Fruit fly (Drosophila melanogaster): Measurements from ENCODE around the gene BBS8.
"Not testable (repeated sequence)": the region's sequence is repeated elsewhere in the genome, so short reads cannot be mapped to it uniquely, and the experiment has no call there.

The BBS8 gene

DNA sequence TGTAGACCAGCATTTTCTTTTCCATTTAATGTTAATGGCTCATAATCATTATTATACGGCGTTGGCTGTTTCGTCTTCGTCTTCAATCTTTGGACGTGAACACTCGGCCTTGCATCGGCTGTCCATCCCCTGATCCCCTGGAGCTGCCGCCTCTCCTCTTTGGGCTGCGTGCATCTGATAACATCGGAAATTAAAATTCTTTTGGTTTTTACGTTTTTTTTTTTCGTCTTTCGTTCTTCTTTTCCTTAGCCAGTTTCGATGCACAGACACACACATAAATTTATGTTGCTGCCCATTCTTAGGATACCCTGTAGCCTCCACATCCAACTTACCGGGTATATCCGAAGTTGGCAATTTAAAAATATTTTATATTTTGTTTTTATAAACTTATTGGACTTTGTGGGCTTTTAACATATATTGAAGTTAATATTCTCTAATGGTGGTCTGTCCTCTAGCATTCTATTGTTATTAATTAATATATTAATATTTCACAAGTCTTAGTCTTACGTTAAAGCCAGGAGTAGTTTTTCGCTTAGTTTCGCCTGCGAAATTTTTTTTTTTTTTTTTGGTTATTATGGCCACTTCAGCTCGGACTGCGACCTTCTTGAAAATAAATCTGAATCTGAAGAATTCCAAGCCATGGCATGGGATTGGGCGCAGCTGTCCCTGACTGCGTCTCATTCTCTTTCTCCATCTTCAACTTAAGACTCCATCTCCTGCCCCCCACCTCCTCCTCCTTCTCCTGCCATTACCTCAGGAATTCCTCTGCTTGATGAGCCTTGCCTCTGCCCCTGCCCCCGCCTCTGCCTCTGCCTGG lies 18.2 kb downstream of the BBS8 start:
- TF ChIP-seq CG8478 (optimal IDR thresholded peaks at IDR 0.05) = no peak
- TF ChIP-seq CTCF (optimal IDR thresholded peaks at IDR 0.05) = no peak

DNA sequence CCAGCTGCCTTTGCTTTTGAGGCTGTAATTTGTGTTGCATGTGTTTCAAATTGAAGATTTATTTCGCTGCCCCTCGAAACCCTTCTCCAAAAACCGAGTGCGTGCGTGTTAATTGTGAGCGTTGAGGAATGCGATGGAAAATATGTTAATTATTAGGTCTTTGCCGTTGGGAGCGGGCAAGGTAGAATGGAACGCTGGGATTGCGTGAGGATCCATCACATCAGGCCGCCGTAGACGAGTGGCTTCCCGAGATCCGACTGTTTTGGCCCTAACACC lies 18.7 kb downstream of the BBS8 start:
- TF ChIP-seq CG8478 (optimal IDR thresholded peaks at IDR 0.05) (no peak), CTCF (optimal IDR thresholded peaks at IDR 0.05) (no peak)

DNA sequence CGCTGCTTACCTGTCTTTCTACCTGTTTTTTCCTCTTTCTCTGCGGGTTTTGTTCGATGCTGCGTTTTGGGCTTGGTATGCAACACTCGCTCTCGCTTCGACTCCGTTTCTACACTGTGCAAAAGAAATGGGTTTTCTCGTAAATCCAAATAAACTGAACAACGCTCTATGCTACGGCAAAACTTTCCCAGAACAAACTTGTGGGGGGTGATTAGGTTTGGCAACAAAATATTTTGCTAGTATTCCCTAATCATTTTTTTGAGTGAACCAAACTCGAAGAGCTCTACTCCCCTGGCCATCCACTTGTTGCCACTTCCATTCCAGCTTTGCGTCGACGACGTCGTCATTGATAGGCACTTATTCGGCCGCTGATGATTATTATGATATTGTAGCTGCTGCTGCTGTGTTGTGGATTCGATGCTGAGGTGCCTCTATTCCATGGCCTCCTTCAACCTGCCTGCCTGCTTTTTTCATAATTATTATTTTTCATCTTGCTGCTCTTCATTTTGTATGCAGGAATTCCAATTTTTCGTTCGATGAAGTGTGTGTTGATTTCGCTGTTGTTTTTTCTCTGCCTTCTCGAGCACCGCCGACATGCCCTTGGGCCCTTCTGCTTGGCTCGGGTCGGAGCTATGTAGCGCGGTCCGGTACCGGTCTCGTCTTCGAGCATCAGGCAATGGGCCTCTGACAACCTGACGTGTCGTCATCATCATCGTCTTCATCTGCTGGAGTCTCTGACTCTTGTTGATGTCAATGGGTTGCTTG lies 19.4 kb downstream of the BBS8 start:
- no peak for TF ChIP-seq CTCF (optimal IDR thresholded peaks at IDR 0.05)
- TF ChIP-seq CG8478 (optimal IDR thresholded peaks at IDR 0.05) = no peak

DNA sequence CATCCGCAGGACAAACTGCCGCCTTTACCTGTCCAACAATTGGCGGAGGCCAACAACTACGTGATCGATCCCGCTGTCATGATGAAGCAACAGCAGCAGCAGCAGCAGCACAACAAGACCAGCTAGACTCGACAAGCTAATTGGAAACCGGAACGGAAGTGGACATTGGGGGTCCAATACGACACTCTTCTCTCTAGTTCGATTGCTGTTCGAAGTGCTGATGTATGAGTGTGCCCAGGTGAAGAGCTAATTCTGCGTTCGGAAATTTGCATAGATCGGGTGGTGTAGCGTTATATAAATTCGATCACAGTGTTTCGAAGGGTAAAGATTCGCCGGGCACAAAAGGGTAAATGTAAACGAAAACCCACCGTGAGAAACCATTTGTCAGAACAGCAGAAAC lies 24.5 kb downstream of the BBS8 start:
- TF ChIP-seq CTCF (optimal IDR thresholded peaks at IDR 0.05) = no peak
- TF ChIP-seq CG8478 (optimal IDR thresholded peaks at IDR 0.05) = no peak

DNA sequence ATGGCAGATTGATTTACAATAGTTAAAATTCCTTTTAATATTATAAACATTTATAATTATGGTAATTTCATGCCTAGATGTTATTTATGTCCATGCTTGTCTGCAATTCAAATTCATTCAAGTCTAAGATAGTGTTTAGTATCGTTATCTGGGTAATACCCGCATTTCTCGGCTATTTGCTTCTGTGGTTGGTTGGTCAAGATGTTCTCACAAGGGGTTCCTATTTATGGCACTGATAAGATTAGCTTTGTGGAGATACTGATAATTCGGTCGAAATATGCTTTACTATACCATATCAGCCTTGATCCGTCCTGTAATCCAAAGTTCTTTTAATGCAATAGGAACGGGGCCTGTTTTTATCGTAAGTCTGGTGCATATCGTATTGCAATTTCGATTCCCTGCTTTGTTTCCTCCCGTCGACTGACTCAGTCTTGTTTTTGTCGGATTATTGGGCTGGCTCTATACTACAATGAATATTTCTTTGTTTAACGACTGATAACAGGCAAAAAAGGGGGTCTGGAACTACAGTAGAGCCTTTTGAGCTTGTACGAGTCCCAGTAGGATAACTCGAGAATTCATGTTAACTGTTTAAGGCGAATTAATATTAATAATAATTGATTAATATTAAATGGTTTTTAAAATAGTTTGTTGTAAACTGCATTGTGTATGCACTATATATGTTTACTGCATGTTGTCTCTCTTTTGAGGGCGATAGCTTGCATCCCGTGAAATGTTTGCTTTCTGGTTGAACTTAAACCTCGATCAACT lies 29.2 kb downstream of the BBS8 start:
- TF ChIP-seq CG8478 (optimal IDR thresholded peaks at IDR 0.05) = no peak
- TF ChIP-seq CTCF (optimal IDR thresholded peaks at IDR 0.05) = no peak

DNA sequence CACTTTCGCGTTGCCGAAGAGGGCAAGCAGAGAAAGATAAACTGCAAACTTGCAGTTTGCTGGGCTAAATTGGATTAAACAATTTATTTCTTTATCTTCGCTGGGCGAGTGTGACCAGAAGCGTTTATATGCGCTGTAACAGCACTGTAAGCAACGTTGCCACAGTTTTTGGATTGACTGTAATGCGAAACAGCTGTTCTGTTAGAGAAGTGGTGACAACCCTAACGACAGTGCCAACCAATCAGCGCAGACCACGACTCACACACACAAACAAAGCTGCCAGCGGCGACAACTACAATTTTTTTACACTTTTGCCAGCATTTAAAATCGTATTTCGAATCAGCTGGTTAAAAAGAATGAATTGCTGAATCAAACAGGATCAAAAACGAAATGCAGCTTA lies 30.2 kb downstream of the BBS8 start, which contains the start of the genes crq and shv:
TSS of gene crq (minus strand) at position 153 of the 400 bp plus-strand sequence.
TSS of gene shv (plus strand) at position 237 of the 400 bp plus-strand sequence.
- TF ChIP-seq CTCF (optimal IDR thresholded peaks at IDR 0.05) = peak in 1 of 2 experiments; percentile 39
- no peak for TF ChIP-seq CG8478 (optimal IDR thresholded peaks at IDR 0.05)

DNA sequence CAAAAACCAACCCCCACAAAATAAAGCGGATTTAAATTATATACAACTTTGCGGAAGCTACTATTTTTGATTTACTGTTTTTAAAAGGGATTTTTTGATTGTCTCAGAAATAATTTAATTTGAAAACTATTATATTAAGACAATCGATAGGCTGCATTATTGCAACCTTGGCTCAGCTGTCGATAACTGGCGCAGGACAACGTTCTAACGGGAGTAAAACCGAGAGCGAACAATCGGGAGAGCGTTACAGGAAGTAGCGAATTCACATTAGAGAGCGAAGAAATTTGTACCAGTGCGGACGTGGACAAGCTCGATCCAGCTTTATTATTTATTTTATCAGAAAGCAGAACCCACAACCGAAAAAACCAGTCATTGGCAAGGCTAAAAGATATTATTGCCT lies 32.6 kb downstream of the BBS8 start, which contains the start of gene CG4133:
TSS of gene CG4133 (plus strand) at position 258 of the 400 bp plus-strand sequence.
- not testable (repeated sequence) for TF ChIP-seq CG8478, CTCF (optimal IDR thresholded peaks at IDR 0.05)

DNA sequence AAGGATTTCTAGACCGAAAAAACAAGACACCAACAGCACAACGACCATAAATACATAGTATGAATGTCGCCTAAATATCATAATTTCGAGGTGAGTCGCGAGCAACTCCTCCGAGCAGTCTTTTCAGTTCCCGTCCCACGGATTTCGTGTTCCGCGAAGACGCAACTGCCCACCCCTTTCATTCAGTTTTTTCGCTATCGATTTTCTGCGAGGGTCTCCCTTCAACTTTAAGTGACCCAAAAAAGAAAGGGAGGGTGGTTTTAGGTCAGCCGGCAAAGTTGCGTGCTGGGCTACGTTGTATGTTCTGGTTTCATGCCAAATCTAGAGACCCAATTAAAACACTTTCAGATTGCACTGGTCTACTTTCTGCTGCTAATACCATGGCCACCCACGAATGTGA lies 33.1 kb downstream of the BBS8 start:
- TF ChIP-seq CG8478 (optimal IDR thresholded peaks at IDR 0.05) = no peak
- no peak for TF ChIP-seq CTCF (optimal IDR thresholded peaks at IDR 0.05)

DNA sequence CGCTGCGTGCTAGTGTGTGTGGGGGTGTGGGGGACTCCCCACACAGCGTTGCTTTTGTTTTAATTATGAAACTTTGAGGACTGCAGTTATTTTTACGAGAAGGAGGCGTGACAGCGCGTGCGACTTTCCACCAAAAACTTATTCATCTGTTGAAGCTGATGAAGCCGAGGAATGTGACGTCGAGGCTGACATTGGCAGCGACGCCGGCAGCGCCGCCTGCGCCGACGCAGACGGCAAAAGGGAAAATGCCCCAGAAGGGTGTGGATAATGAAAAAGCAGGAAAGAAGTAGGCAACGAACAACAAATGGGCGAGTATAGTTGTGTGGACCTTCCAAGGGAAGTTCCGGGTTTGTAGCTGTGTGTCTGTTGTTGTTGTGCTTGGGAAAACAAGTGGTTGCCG lies 45.0 kb downstream of the BBS8 start:
- TF ChIP-seq CTCF (optimal IDR thresholded peaks at IDR 0.05) = no peak
- TF ChIP-seq CG8478 (optimal IDR thresholded peaks at IDR 0.05) = no peak

DNA sequence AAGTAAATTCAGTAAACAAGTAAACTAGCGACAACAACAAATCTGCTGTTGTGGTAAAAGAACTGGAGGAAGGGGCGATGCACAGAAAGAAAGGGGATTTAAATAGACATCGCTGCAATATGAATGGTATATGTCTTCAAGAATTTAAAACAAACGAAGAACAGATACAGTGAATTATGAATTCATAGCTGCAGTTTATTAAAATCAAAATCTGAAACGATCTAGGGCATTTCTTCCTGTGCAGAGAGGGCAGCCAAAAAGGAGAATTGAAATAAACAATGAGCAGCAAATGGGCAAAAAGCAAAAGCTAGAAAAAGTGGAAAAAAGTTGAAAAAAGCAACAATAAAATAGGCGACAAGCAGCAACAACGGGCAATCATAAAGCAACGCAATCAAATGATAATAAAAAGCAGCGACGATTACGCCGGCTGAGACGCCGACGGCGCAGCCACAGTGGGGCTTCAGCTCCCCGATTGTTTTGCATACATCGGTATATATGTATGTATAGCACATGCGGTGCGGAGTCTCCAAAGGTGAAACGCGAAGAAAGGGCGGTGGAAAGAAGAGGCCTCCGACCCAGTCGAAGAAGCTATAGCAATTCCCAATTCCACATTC lies 46.2 kb downstream of the BBS8 start:
- TF ChIP-seq CG8478 (optimal IDR thresholded peaks at IDR 0.05) (no peak), CTCF (optimal IDR thresholded peaks at IDR 0.05) (no peak)

DNA sequence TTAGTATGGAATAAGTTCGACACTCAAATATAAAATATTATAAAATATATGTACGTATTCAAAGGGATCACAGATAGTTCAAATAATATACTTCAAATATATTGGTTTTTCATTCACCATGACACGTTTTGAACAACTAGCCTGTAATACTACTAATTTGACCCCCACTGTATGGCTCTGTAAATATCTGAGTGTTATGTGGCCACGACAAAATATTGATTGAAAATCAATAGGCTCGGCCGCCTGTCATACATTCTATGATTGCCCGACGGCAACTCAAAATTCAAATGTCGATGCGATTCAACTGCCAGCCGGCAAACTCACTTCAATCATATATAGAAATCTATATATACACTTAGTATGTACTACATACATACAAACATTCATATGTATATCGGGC lies 47.2 kb downstream of the BBS8 start:
- TF ChIP-seq CTCF (optimal IDR thresholded peaks at IDR 0.05) (no peak), CG8478 (optimal IDR thresholded peaks at IDR 0.05) (no peak)

DNA sequence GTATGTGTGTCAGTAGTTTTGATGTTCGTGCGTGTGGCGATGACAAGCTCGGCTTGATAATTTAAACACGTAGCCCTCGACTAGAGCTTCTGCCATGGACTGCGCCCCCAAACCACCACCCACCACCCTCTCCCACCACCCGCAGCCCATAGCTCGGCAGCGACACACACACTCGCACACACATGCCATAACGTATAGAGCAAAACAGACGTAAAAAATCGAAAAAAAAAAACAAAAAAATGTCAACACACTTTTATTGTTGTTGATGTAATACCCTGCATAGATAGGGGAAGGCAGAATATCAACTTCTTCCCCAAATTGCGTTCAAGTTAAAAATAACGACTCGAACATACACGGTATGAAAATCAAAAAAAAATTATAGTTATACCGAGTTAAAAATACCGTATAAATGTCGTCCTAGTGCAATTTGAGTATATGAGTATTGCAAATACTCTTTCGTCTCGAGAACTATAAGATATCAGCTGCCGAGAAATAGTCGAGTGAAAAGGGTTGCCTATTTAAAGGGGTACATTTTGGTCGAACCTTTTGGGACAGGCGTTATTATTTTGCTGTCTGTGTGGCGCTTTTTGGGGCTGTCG lies 47.8 kb downstream of the BBS8 start:
- no peak for TF ChIP-seq CG8478 (optimal IDR thresholded peaks at IDR 0.05)

DNA sequence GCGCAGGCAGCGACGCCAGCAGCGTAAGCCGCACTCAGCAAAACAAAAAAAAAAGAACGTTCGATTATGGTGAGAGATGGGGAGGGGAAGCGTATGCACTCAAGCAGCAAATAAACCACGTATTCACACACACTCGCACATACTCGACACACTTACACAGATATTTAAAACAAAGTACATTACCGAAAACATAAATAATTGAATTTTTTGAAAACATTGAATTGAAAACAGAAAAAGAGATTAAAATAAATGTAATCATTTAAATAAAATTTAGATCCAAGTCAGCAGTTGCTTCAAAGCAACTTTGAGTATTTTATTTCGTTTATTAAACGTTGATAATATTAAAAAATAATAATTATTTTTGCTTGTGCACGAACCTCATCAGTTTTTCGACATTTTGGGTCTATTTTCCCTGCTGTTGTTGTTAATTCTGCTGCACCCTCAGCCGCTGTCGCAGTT lies 48.4 kb downstream of the BBS8 start:
- TF ChIP-seq CG8478 (optimal IDR thresholded peaks at IDR 0.05) (no peak), CTCF (optimal IDR thresholded peaks at IDR 0.05) (no peak)

DNA sequence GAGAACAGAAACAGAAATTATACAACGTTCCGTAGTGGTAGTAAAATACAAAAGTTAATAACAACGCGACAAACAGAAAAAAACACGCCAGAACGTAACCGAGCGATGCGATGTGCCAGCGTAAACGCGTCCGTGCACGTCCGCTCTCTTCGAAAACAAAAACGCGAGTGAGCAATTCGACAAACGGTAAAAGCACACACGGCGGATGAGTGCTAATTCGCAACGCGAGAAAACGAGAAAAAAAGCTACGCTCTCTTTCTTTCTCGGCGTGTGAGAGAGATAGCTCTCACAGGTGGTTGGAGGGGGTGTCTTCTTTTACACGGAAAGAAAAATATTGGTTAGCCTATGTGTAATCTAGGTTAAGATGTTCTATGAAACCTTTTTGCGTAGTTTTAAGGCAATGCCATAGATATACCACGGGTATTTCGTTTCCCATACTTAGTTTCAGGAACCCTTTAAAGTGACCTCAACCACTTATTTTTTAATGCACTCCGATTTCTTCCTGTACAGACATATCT lies 49.5 kb downstream of the BBS8 start, which contains the start of gene CG4297:
TSS of gene CG4297 (minus strand) at position 128 of the 518 bp plus-strand sequence.
- TF ChIP-seq CTCF (optimal IDR thresholded peaks at IDR 0.05) = no peak
- TF ChIP-seq CG8478 (optimal IDR thresholded peaks at IDR 0.05) = no peak

Measured in S2 (cell line).